Worm (Caenorhabditis elegans): ENCODE data around the gene C17C3.5.

DNA sequence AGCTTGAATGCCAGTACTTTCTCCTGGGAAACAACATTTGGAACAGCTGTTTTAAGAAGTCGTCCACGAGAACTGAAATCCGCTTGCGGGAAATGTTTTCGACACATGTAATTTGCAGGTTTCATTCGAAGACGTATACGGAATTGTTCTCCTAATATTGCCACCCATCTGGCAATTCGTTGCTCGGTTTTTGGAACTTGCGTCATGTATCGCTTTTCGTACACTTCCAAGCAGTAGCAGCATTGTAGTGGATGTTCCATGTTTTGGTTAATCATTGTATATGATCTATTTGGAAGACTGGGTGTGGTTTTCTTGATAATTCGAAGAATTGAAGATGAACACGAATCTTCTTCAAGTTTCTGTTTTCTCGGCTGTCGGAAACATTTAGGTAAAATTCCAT lies 36.2 kb downstream of the C17C3.5 start:
- TF ChIP-seq sma-9 (GFP tag; optimal IDR thresholded peaks at IDR 0.05) (no peak), sma-9 (tag; optimal IDR thresholded peaks at IDR 0.05) (no peak), mdl-1 (tag; optimal IDR thresholded peaks at IDR 0.05) (no peak), nhr-12 (tag; optimal IDR thresholded peaks at IDR 0.05) (no peak), snpc-4 (tag; optimal IDR thresholded peaks at IDR 0.05) (no peak), nhr-10 (tag; optimal IDR thresholded peaks at IDR 0.05) (no peak), ceh-16 (tag; optimal IDR thresholded peaks at IDR 0.05) (no peak), skn-1 (tag; optimal IDR thresholded peaks at IDR 0.05) (no peak)
